3 worm cellular contexts compared by ENCODE assay signal in the genomic region with DNA sequence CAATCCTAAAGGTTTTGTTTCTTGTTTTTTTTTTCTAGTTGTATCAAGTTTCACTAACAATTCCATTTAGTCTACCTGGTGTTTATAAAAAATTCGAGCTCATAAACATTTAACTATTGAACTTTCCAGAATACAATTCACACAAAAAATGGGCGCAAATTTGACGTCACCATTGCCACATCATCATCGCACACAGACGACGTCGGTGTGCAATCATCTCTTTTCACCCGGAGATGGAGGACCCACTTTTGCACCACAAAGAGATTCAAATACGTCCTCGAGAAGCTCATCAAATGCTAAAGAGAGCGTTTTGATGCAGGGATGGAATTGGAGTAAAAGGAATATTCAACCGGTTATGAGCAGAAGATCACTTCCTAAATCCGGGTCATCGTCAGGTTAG.
TF ChIP-seq lines count a peak whose summit lies in the region.

No protein-coding gene starts in this region.

TF ChIP-seq in whole organism, L2 larva, 48 proteins besides CTCF, POLR2A, EP300 and RAD21:
- TF ChIP-seq peb-1 (tag; optimal IDR thresholded peaks at IDR 0.05; lab: Kevin White, UChicago) (no peak), lin-39 (tag; optimal IDR thresholded peaks at IDR 0.05; lab: Kevin White, UChicago) (no peak), crh-2 (tag; optimal IDR thresholded peaks at IDR 0.05; lab: Kevin White, UChicago) (peak; percentile 36), aly-2 (tag; optimal IDR thresholded peaks at IDR 0.05; lab: Kevin White, UChicago) (no peak), nhr-10 (tag; optimal IDR thresholded peaks at IDR 0.05; lab: Kevin White, UChicago) (no peak), egl-27 (tag; optimal IDR thresholded peaks at IDR 0.05; lab: Kevin White, UChicago) (no peak), nhr-6 (tag; optimal IDR thresholded peaks at IDR 0.05; lab: Kevin White, UChicago) (no peak)

TF ChIP-seq in whole organism, L4 larva, 104 proteins besides CTCF, POLR2A, EP300 and RAD21:
- TF ChIP-seq unc-62 (GFP tag; optimal IDR thresholded peaks at IDR 0.05 in 1 of 2; lab: Kevin White, UChicago) = peak in 1 of 2 experiments; percentile 65
- TF ChIP-seq unc-62 (tag; optimal IDR thresholded peaks at IDR 0.05; lab: Kevin White, UChicago) = no peak
- no peak for TF ChIP-seq nhr-48 (tag; optimal IDR thresholded peaks at IDR 0.05; lab: Kevin White, UChicago)
- TF ChIP-seq nhr-10 (tag; optimal IDR thresholded peaks at IDR 0.05; lab: Kevin White, UChicago) = no peak
- peak; percentile 98 for TF ChIP-seq aha-1 (tag; lab: Kevin White, UChicago)

TF ChIP-seq in whole organism, young adult, 124 proteins besides CTCF, POLR2A, EP300 and RAD21:
- no peak for TF ChIP-seq ceh-91 (GFP tag; IDR thresholded peaks at IDR 0.05; lab: Robert Waterston, UW)
- TF ChIP-seq cebp-1 (GFP tag; IDR thresholded peaks at IDR 0.05; lab: Robert Waterston, UW) = no peak
- TF ChIP-seq cebp-1 (tag; optimal IDR thresholded peaks at IDR 0.05; lab: Kevin White, UChicago) = no peak
- TF ChIP-seq ceh-79 (tag; optimal IDR thresholded peaks at IDR 0.05; lab: Kevin White, UChicago) = no peak
- TF ChIP-seq lin-40 (tag; optimal IDR thresholded peaks at IDR 0.05; lab: Kevin White, UChicago) = no peak
- TF ChIP-seq ccch-3 (GFP tag; optimal IDR thresholded peaks at IDR 0.05; lab: Kevin White, UChicago) = no peak
- no peak for TF ChIP-seq somi-1 (GFP tag; optimal IDR thresholded peaks at IDR 0.05; lab: Kevin White, UChicago)
- TF ChIP-seq Y95B8A.8 (GFP tag; IDR thresholded peaks at IDR 0.05; lab: Robert Waterston, UW) = no peak
- TF ChIP-seq ceh-27 (GFP tag; optimal IDR thresholded peaks at IDR 0.05; lab: Kevin White, UChicago) = peak; percentile 72
